Worm (Caenorhabditis elegans) whole organism, young adult: ENCODE measurements around the gene let-418.

Experiments used
- B0336.3 ChIP-seq: fragments of 200-800 bp; sonication (Bioruptor generic); IDR thresholded peaks from 2 replicates; pipeline ENCODE4 v1.3.6; 2022; ENCODE audit warnings: missing genetic modification characterization, missing compliant biosample characterization
- F49E8.2 ChIP-seq: sonication (generic microtip); optimal IDR thresholded peaks from 3 replicates; lab custom pipeline; 2017; ENCODE audit warnings: missing genetic modification characterization, mild to moderate bottlenecking, missing compliant biosample characterization, antibody characterized with exemption, moderate library complexity; ENCODE audit not compliant: insufficient read depth
- K11D2.4 ChIP-seq: fragments of 200-800 bp; sonication (Bioruptor generic); IDR thresholded peaks from 2 replicates; pipeline ENCODE4 v1.3.6; 2022; ENCODE audit warnings: missing genetic modification reagents, missing genetic modification characterization, missing compliant biosample characterization
- Y53G8AR.9 ChIP-seq: fragments of 200-800 bp; sonication (Bioruptor generic); conservative IDR thresholded peaks from 2 replicates; pipeline ENCODE4 v1.3.6; 2022; ENCODE audit warnings: missing genetic modification reagents, missing genetic modification characterization, missing compliant biosample characterization
- Y67H2A.10 ChIP-seq: fragments of 200-800 bp; sonication (Bioruptor generic); conservative IDR thresholded peaks from 2 replicates; pipeline ENCODE4 v1.3.6; 2022; ENCODE audit warnings: missing genetic modification reagents, missing genetic modification characterization, missing compliant biosample characterization
- ZK185.1 ChIP-seq: sonication (generic microtip); optimal IDR thresholded peaks from 2 replicates; lab custom pipeline; 2016; ENCODE audit warnings: mild to moderate bottlenecking, missing genetic modification characterization, missing compliant biosample characterization; ENCODE audit not compliant: poor library complexity, severe bottlenecking
- attf-5 ChIP-seq: fragments of 200-800 bp; sonication (Bioruptor generic); optimal IDR thresholded peaks from 2 replicates; lab custom pipeline; 2018; ENCODE audit warnings: mild to moderate bottlenecking, missing genetic modification characterization, missing compliant biosample characterization
- bed-1 ChIP-seq: fragments of 200-800 bp; sonication (Bioruptor generic); IDR thresholded peaks from 2 replicates; pipeline ENCODE4 v1.3.6; 2022; ENCODE audit warnings: missing genetic modification reagents, missing genetic modification characterization, missing compliant biosample characterization
- cebp-1 ChIP-seq, 2 experiments: fragments of 200-800 bp in 1 of 2; sonication (Bioruptor generic) in 1 of 2; sonication (generic microtip) in 1 of 2; IDR thresholded peaks in 1 of 2; optimal IDR thresholded peaks in 1 of 2; 2 replicates each; pipeline versions ENCODE4 v1.3.6 to Lab custom; 2017 to 2022; ENCODE audit warnings: missing compliant biosample characterization in 2 of 2, missing genetic modification characterization in 2 of 2, mild to moderate bottlenecking in 1 of 2, missing genetic modification reagents in 1 of 2, moderate library complexity in 1 of 2
- ceh-40 ChIP-seq: fragments of 200-800 bp; sonication (Bioruptor generic); IDR thresholded peaks from 2 replicates; pipeline ENCODE4 v1.3.6; 2022; ENCODE audit warnings: missing genetic modification characterization, missing compliant biosample characterization
- ceh-79 ChIP-seq: sonication (generic microtip); optimal IDR thresholded peaks from 2 replicates; lab custom pipeline; 2017; ENCODE audit warnings: mild to moderate bottlenecking, missing genetic modification characterization, missing compliant biosample characterization
- chd-7 ChIP-seq: sonication (generic microtip); optimal IDR thresholded peaks from 2 replicates; lab custom pipeline; 2016; ENCODE audit warnings: mild to moderate bottlenecking, missing genetic modification characterization, moderate library complexity, missing compliant biosample characterization
- die-1 ChIP-seq: sonication (generic microtip); optimal IDR thresholded peaks from 2 replicates; lab custom pipeline; 2016; ENCODE audit warnings: missing genotype, mild to moderate bottlenecking, missing genetic modification characterization, missing compliant biosample characterization
- dox-1 ChIP-seq: fragments of 200-800 bp; sonication (Bioruptor generic); IDR thresholded peaks from 2 replicates; pipeline ENCODE4 v1.3.6; 2022; ENCODE audit warnings: missing genetic modification reagents, missing genetic modification characterization, missing compliant biosample characterization
- efl-1 ChIP-seq: fragments of 150-350 bp; optimal IDR thresholded peaks from 2 replicates; lab custom pipeline; 2014; ENCODE audit warnings: missing biosample characterization, missing genetic modification reagents, missing genetic modification characterization
- egl-44 ChIP-seq: fragments of 200-800 bp; sonication (Bioruptor generic); IDR thresholded peaks from 2 replicates; pipeline ENCODE4 v1.3.6; 2022; ENCODE audit warnings: missing genetic modification reagents, missing genetic modification characterization, missing compliant biosample characterization
- egrh-3 ChIP-seq: fragments of 200-800 bp; sonication (Bioruptor generic); IDR thresholded peaks from 2 replicates; pipeline ENCODE4 v1.3.6; 2022; ENCODE audit warnings: missing genetic modification reagents, missing genetic modification characterization, missing compliant biosample characterization
- ekl-4 ChIP-seq: fragments of 200-800 bp; sonication (Bioruptor generic); IDR thresholded peaks from 2 replicates; pipeline ENCODE4 v1.3.6; 2022; ENCODE audit warnings: missing genetic modification reagents, missing genetic modification characterization, missing compliant biosample characterization
- hmg-1.2 ChIP-seq: fragments of 200-800 bp; sonication (Bioruptor generic); IDR thresholded peaks from 2 replicates; pipeline ENCODE4 v1.3.6; 2022; ENCODE audit warnings: missing genetic modification reagents, missing genetic modification characterization, missing compliant biosample characterization
- let-526 ChIP-seq: fragments of 200-800 bp; sonication (Bioruptor generic); IDR thresholded peaks from 2 replicates; pipeline ENCODE4 v1.3.6; 2022; ENCODE audit warnings: missing genetic modification reagents, missing genetic modification characterization, missing compliant biosample characterization
- lin-40 ChIP-seq: sonication (generic microtip); optimal IDR thresholded peaks from 2 replicates; lab custom pipeline; 2016; ENCODE audit warnings: missing genetic modification characterization, mild to moderate bottlenecking, missing compliant biosample characterization, missing genotype, missing genetic modification reagents
- lin-54 ChIP-seq: fragments of 200-800 bp; sonication (Bioruptor generic); optimal IDR thresholded peaks from 2 replicates; lab custom pipeline; 2018; ENCODE audit warnings: mild to moderate bottlenecking, missing genetic modification characterization, missing compliant biosample characterization
- lir-1 ChIP-seq: fragments of 200-800 bp; sonication (Bioruptor generic); conservative IDR thresholded peaks from 2 replicates; pipeline ENCODE4 v1.3.6; 2022; ENCODE audit warnings: missing genetic modification reagents, missing genetic modification characterization, missing compliant biosample characterization
- nfyb-1 ChIP-seq: fragments of 200-800 bp; sonication (Bioruptor generic); IDR thresholded peaks from 2 replicates; pipeline ENCODE4 v1.3.6; 2022; ENCODE audit warnings: missing genetic modification reagents, missing genetic modification characterization, missing compliant biosample characterization
- nhr-80 ChIP-seq: sonication (generic microtip); optimal IDR thresholded peaks from 2 replicates; lab custom pipeline; 2016; ENCODE audit warnings: missing genetic modification characterization, missing compliant biosample characterization
- pbrm-1 ChIP-seq: fragments of 200-800 bp; sonication (Bioruptor generic); IDR thresholded peaks from 2 replicates; pipeline ENCODE4 v1.3.6; 2022; ENCODE audit warnings: missing genetic modification reagents, missing genetic modification characterization, missing compliant biosample characterization
- sea-2 ChIP-seq: fragments of 200-800 bp; sonication (Bioruptor generic); IDR thresholded peaks from 2 replicates; pipeline ENCODE4 v1.3.6; 2022; ENCODE audit warnings: missing genetic modification characterization, missing compliant biosample characterization
- snpc-4 ChIP-seq, 5 experiments: fragments of 150-350 bp in 1 of 5; sonication (generic microtip) in 4 of 5; optimal IDR thresholded peaks; 2 replicates each; lab custom pipeline; 2014 to 2018; ENCODE audit warnings: missing genetic modification characterization in 5 of 5, missing biosample characterization in 3 of 5, antibody characterized with exemption in 2 of 5, mild to moderate bottlenecking in 2 of 5, missing compliant biosample characterization in 2 of 5, missing genotype in 2 of 5, moderate library complexity in 2 of 5, missing genetic modification reagents in 1 of 5
- sptf-2 ChIP-seq: fragments of 200-800 bp; sonication (Bioruptor generic); optimal IDR thresholded peaks from 2 replicates; lab custom pipeline; 2018; ENCODE audit warnings: mild to moderate bottlenecking, missing genetic modification characterization, missing compliant biosample characterization
- tbp1 ChIP-seq: fragments of 200-800 bp; sonication (Bioruptor generic); optimal IDR thresholded peaks from 2 replicates; lab custom pipeline; 2018; ENCODE audit warnings: mild to moderate bottlenecking, missing genetic modification characterization, missing compliant biosample characterization
- zim-3 ChIP-seq: sonication (generic microtip); optimal IDR thresholded peaks from 2 replicates; lab custom pipeline; 2017; ENCODE audit warnings: mild to moderate bottlenecking, missing genetic modification characterization, moderate library complexity, missing compliant biosample characterization
- ztf-26 ChIP-seq: sonication (generic microtip); optimal IDR thresholded peaks from 2 replicates; lab custom pipeline; 2017; ENCODE audit warnings: missing genetic modification characterization, missing compliant biosample characterization
- ztf-3 ChIP-seq: fragments of 200-800 bp; sonication (Bioruptor generic); optimal IDR thresholded peaks from 2 replicates; lab custom pipeline; 2018; ENCODE audit warnings: mild to moderate bottlenecking, missing genetic modification characterization, missing compliant biosample characterization

Gene let-418

DNA sequence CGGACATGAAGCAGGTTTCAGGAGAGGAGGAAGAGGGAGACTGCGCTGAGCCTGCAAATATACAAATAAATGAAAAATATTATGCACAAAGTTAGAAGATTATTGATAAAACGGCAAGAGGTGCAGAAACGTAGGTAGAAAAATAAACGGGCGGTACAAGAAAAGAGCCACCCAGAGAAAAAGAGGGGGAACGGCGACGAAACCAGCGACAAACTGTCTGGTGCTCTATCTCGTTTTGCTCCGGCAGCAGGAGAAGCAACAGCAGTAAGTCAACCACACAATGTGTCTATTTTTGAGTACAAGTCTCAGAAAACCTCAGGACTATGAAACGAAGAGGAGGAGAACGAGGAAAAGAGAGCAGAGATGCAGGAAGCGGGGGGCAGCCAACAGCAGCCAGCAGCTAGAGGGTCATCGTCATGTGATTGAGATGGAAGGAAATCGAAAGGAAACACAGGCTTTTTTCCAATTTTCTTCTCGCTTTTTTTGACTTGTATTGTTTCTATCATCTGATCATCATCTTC lies 19.1 kb downstream of the let-418 start, which contains the start of gene F26F12.3 (continued):
- TF ChIP-seq nfyb-1 (peak; percentile 52), ztf-26 (tag; lab: Kevin White, UChicago) (peak; percentile 64), pbrm-1 (GFP tag; lab: Robert Waterston, UW) (peak; percentile 51; the same call in 1 of the 2 replicates), lin-54 (GFP tag; lab: Kevin White, UChicago) (peak; percentile 26), cebp-1 (GFP tag; IDR thresholded peaks at IDR 0.05; lab: Robert Waterston, UW) (no peak), cebp-1 (tag; optimal IDR thresholded peaks at IDR 0.05; lab: Kevin White, UChicago) (peak; percentile 84), B0336.3 (GFP tag; lab: Robert Waterston, UW) (peak; percentile 66; the same call in 1 of the 2 replicates), snpc-4 (GFP tag; optimal IDR thresholded peaks at IDR 0.05; lab: Kevin White, UChicago) (peak; percentile 34), snpc-4 (tag; optimal IDR thresholded peaks at IDR 0.05; lab: Kevin White, UChicago) (peak; percentile 8 to 36 (median 18)), ZK185.1 (tag; lab: Kevin White, UChicago) (no peak), ceh-40 (GFP tag; lab: Robert Waterston, UW) (no peak), sptf-2 (no peak), egl-44 (peak; percentile 59; the same call in 1 of the 2 replicates), dox-1 (GFP tag; lab: Robert Waterston, UW) (peak; percentile 81), let-526 (GFP tag; lab: Robert Waterston, UW) (0 out of 2 replicates have a peak, but pooled peaks have one; percentile 39), ztf-3 (no peak), attf-5 (GFP tag; lab: Kevin White, UChicago) (peak; percentile 66), egrh-3 (peak; percentile 62; the same call in 1 of the 2 replicates), hmg-1.2 (GFP tag; lab: Robert Waterston, UW) (peak; percentile 38; the same call in 1 of the 2 replicates), lir-1 (GFP tag; lab: Robert Waterston, UW) (peak; percentile 38; the same call in 1 of the 2 replicates), tbp1 (peak; percentile 42), K11D2.4 (GFP tag; lab: Robert Waterston, UW) (peak; percentile 84), sea-2 (0 out of 2 replicates have a peak, but pooled peaks have one; percentile 40), ekl-4 (GFP tag; lab: Robert Waterston, UW) (0 out of 2 replicates have a peak, but pooled peaks have one; percentile 20), Y53G8AR.9 (GFP tag; lab: Robert Waterston, UW) (peak; percentile 49; the same call in 1 of the 2 replicates), nhr-80 (tag; lab: Kevin White, UChicago) (peak; percentile 99), efl-1 (GFP tag; lab: Kevin White, UChicago) (no peak), lin-40 (tag; lab: Kevin White, UChicago) (peak; percentile 64), die-1 (tag; lab: Kevin White, UChicago) (peak; percentile 47)

DNA sequence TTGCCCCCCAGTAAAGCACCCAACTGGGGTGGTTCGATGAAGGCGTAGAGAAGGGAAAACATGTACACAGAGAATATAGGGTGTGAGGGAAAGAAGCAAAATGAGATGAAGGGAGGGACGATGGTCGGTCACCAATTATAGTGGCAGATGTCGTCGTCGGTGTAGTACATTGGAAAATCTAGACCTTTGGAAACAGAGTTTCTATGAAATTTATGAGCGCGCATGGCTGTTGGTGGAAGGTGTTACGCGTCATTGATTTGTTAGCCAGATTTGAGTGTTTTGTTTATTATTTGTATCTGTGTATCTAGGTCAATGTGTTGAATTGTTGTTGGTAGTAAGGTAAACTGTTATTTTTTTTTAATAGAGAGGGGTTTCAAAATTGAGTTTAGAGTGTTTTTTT lies 20.1 kb downstream of the let-418 start:
- TF ChIP-seq F49E8.2 (tag; lab: Kevin White, UChicago) (no peak), ceh-79 (tag; lab: Kevin White, UChicago) (no peak), hmg-1.2 (GFP tag; lab: Robert Waterston, UW) (peak; percentile 19; the same call in 1 of the 2 replicates), dox-1 (GFP tag; lab: Robert Waterston, UW) (0 out of 2 replicates have a peak, but pooled peaks have one; percentile 29)

DNA sequence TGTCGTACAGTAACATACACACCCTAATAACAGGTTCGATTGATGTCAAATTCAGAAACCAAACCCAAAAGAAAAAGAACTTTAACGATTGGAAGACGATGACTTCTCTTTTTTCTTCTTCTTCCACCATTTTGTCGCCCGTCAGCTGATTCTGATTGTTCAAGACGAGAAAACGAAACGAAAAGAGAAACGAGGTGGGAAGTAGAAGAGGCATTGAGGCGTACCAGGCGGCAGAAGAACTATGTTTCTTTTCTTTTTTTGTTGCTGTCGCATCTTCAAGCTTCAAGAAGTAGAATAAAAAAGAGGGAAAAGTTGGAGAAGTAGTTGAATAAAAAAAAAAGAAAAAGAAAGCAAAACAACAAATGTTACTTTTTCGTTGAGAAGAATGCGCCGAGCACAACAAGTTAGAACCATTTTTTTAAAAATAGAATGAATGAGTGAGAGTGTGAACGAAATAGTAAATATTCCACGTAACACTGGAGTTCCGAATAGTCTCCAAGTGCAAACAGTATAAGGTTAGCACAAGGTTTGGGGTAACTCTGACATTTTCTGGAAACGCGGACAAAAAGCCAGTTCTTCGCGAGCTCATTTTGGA lies 21.5 kb downstream of the let-418 start:
- TF ChIP-seq chd-7 (no peak), K11D2.4 (GFP tag; lab: Robert Waterston, UW) (0 out of 2 replicates have a peak, but pooled peaks have one; percentile 34), lin-40 (tag; lab: Kevin White, UChicago) (peak; percentile 35), cebp-1 (GFP tag; IDR thresholded peaks at IDR 0.05; lab: Robert Waterston, UW) (no peak), cebp-1 (tag; optimal IDR thresholded peaks at IDR 0.05; lab: Kevin White, UChicago) (peak; percentile 14), Y67H2A.10 (GFP tag; lab: Robert Waterston, UW) (no peak), zim-3 (tag; lab: Kevin White, UChicago) (no peak), bed-1 (GFP tag; lab: Robert Waterston, UW) (no peak)
